Worm (Caenorhabditis elegans): ENCODE results near the gene Y45G5AM.3.
"Not testable (repeated sequence)": the region's sequence is repeated elsewhere in the genome, so short reads cannot be mapped to it uniquely, and the experiment has no call there.

The Y45G5AM.3 gene

ce11 chrV:4215856-4216255 lies 51.5 kb downstream of the Y45G5AM.3 start, which contains the start of gene H43I07.4:
Gene H43I07.4, plus strand, starts transcription at chrV:4216156.
- not testable (repeated sequence) for TF ChIP-seq aly-1 (tag; optimal IDR thresholded peaks at IDR 0.05); tbx-37 (GFP tag; conservative IDR thresholded peaks at IDR 0.05); ama-1 (optimal IDR thresholded peaks at IDR 0.05)
